Worm (Caenorhabditis elegans) whole organism, L2 larva: Measurements from ENCODE around the gene F14D7.12.

Experiments used
- ZK546.5 ChIP-seq: sonication (generic microtip); optimal IDR thresholded peaks from 2 replicates; lab custom pipeline; 2017; ENCODE audit warnings: missing biosample characterization, missing genetic modification characterization
- blmp-1 ChIP-seq: sonication (generic microtip); optimal IDR thresholded peaks from 2 replicates; lab custom pipeline; 2017; ENCODE audit warnings: missing genetic modification characterization, mild to moderate bottlenecking, missing compliant biosample characterization, antibody characterized with exemption, moderate library complexity; ENCODE audit not compliant: insufficient read depth
- lin-39 ChIP-seq: fragments of 150-350 bp; optimal IDR thresholded peaks from 2 replicates; lab custom pipeline; 2014; ENCODE audit warnings: missing biosample characterization, missing genetic modification reagents, missing genetic modification characterization
- mab-5 ChIP-seq: fragments of 150-350 bp; optimal IDR thresholded peaks from 2 replicates; lab custom pipeline; 2014; ENCODE audit warnings: missing biosample characterization, missing genetic modification characterization
- mdl-1 ChIP-seq, 2 experiments: fragments of 150-350 bp in 1 of 2; sonication (generic microtip) in 1 of 2; optimal IDR thresholded peaks; 2 replicates each; lab custom pipeline; 2017; ENCODE audit warnings: missing biosample characterization in 2 of 2, missing genetic modification characterization in 2 of 2
- nhr-12 ChIP-seq: fragments of 150-350 bp; optimal IDR thresholded peaks from 2 replicates; lab custom pipeline; 2014; ENCODE audit warnings: missing biosample characterization, missing genetic modification characterization
- unc-39 ChIP-seq: fragments of 150-350 bp; optimal IDR thresholded peaks from 2 replicates; lab custom pipeline; 2014; ENCODE audit warnings: missing biosample characterization, missing genetic modification characterization
- unc-55 ChIP-seq: fragments of 150-350 bp; sonication (generic microtip); optimal IDR thresholded peaks from 3 replicates; lab custom pipeline; 2014; ENCODE audit warnings: missing biosample characterization, missing genetic modification reagents, missing genetic modification characterization

ce11 chrV:14283241-14283640 lies 16.6 kb upstream of the F14D7.12 start, which contains the start of gene F40G12.10:
- TF ChIP-seq lin-39, result no peak
- TF ChIP-seq unc-39 (tag; lab: Kevin White, UChicago), result no peak
- no peak for TF ChIP-seq blmp-1 (tag; lab: Kevin White, UChicago)
- TF ChIP-seq ZK546.5 (tag; lab: Kevin White, UChicago), result no peak
- no peak for TF ChIP-seq nhr-12
- TF ChIP-seq mab-5 (tag; lab: Kevin White, UChicago), result no peak
- TF ChIP-seq unc-55 (GFP tag; lab: Kevin White, UChicago), result no peak
- TF ChIP-seq mdl-1 (tag; optimal IDR thresholded peaks at IDR 0.05; lab: Kevin White, UChicago), result no peak
